Fruit fly (Drosophila melanogaster) whole organism, adult: ENCODE data around the gene fray.

Experiments
- CG12768 ChIP-seq: fragments of 200-800 bp; sonication (Bioruptor generic); optimal IDR thresholded peaks from 2 replicates; lab custom pipeline; 2017; ENCODE audit warnings: missing biosample characterization, missing genetic modification characterization, mild to moderate bottlenecking, moderate library complexity, missing genetic modification reagents
- CG14711 ChIP-seq: fragments of 200-800 bp; sonication (Bioruptor generic); optimal IDR thresholded peaks from 2 replicates; lab custom pipeline; 2018; ENCODE audit warnings: missing biosample characterization, mild to moderate bottlenecking, missing genetic modification characterization, moderate library complexity
- CG33017 ChIP-seq: fragments of 200-800 bp; sonication (Bioruptor generic); optimal IDR thresholded peaks from 2 replicates; lab custom pipeline; 2018; ENCODE audit warnings: missing biosample characterization, mild to moderate bottlenecking, missing genetic modification characterization, moderate library complexity
- CG7101 ChIP-seq: fragments of 200-800 bp; sonication (Bioruptor generic); optimal IDR thresholded peaks from 2 replicates; lab custom pipeline; 2018; ENCODE audit warnings: missing biosample characterization, mild to moderate bottlenecking, missing genetic modification characterization, moderate library complexity
- Hr96 ChIP-seq: fragments of 200-800 bp; sonication (Bioruptor generic); optimal IDR thresholded peaks from 2 replicates; lab custom pipeline; 2016; ENCODE audit warnings: missing biosample characterization, missing genetic modification characterization
- bab1 ChIP-seq: fragments of 200-800 bp; sonication (Bioruptor generic); optimal IDR thresholded peaks from 3 replicates; lab custom pipeline; 2019; ENCODE audit warnings: missing biosample characterization, mild to moderate bottlenecking, missing genetic modification characterization, moderate library complexity
- kay ChIP-seq: fragments of 200-800 bp; sonication (Bioruptor generic); peaks from one replicate; lab custom pipeline; 2016; ENCODE audit warnings: missing biosample characterization, missing genetic modification characterization, borderline replicate concordance
- toe ChIP-seq: fragments of 200-800 bp; sonication (Bioruptor generic); optimal IDR thresholded peaks from 2 replicates; lab custom pipeline; 2016; ENCODE audit warnings: missing biosample characterization, missing genetic modification characterization

dm6 chr3R:18559569-18559968, 13.3 kb upstream of the fray start, which contains the start of gene CG7691:
- TF ChIP-seq Hr96 (GFP tag; lab: Kevin White, UChicago) (no peak), bab1 (no peak), CG33017 (tag; lab: Kevin White, UChicago) (no peak), kay (no peak), CG14711 (tag; lab: Kevin White, UChicago) (no peak), CG12768 (GFP tag; lab: Kevin White, UChicago) (no peak), toe (GFP tag; lab: Kevin White, UChicago) (no peak), CG7101 (tag; lab: Kevin White, UChicago) (no peak)
